Worm (Caenorhabditis elegans) whole organism, L4 larva: Measurements from ENCODE around the gene F58F12.2.

ENCODE experiments used
- daf-16 ChIP-seq, 3 experiments: sonication (generic microtip); optimal IDR thresholded peaks; 2 replicates each; lab custom pipeline; 2016 to 2017; ENCODE audit warnings: missing genetic modification characterization in 3 of 3, missing genetic modification reagents in 3 of 3, mild to moderate bottlenecking in 2 of 3, missing compliant biosample characterization in 2 of 3, missing biosample characterization in 1 of 3, moderate library complexity in 1 of 3
- dpl-1 ChIP-seq: fragments of 150-350 bp; optimal IDR thresholded peaks from 2 replicates; lab custom pipeline; 2014; ENCODE audit warnings: missing biosample characterization, missing genetic modification reagents, missing genetic modification characterization
- egl-43 ChIP-seq: fragments of 200-800 bp; sonication (Bioruptor generic); IDR thresholded peaks from 2 replicates; pipeline ENCODE4 v1.3.6; 2022; ENCODE audit warnings: missing genetic modification reagents, missing genetic modification characterization, missing compliant biosample characterization
- pha-4 ChIP-seq, 2 experiments: fragments of 150-350 bp in 1 of 2; fragments of 200-800 bp in 1 of 2; sonication (Bioruptor generic) in 1 of 2; IDR thresholded peaks in 1 of 2; optimal IDR thresholded peaks in 1 of 2; 2 replicates each; pipeline versions ENCODE4 v1.3.6 to Lab custom; 2014 to 2022; ENCODE audit warnings: missing genetic modification characterization in 2 of 2, missing genetic modification reagents in 2 of 2, missing biosample characterization in 1 of 2, missing compliant biosample characterization in 1 of 2
- sdz-12 ChIP-seq: fragments of 200-800 bp; sonication (Bioruptor generic); optimal IDR thresholded peaks from 2 replicates; lab custom pipeline; 2018; ENCODE audit warnings: mild to moderate bottlenecking, missing genetic modification characterization, missing compliant biosample characterization
- skn-1 ChIP-seq: fragments of 150-350 bp; optimal IDR thresholded peaks from 2 replicates; lab custom pipeline; 2014; ENCODE audit warnings: missing biosample characterization, missing genetic modification characterization
- ztf-11 ChIP-seq: fragments of 150-350 bp; optimal IDR thresholded peaks from 2 replicates; lab custom pipeline; 2014; ENCODE audit warnings: missing biosample characterization, missing genetic modification characterization

- no peak for TF ChIP-seq dpl-1 (GFP tag; lab: Kevin White, UChicago)
- no peak for TF ChIP-seq skn-1 (tag; lab: Kevin White, UChicago)
- TF ChIP-seq sdz-12 (GFP tag; lab: Kevin White, UChicago) = no peak
- TF ChIP-seq ztf-11 (tag; lab: Kevin White, UChicago) = no peak
- no peak for TF ChIP-seq egl-43 (GFP tag; lab: Robert Waterston, UW)
- no peak for TF ChIP-seq pha-4 (GFP tag; IDR thresholded peaks at IDR 0.05; lab: Robert Waterston, UW)
- TF ChIP-seq pha-4 (tag; optimal IDR thresholded peaks at IDR 0.05; lab: Kevin White, UChicago) = no peak
- no peak for TF ChIP-seq daf-16 (GFP tag; optimal IDR thresholded peaks at IDR 0.05; lab: Kevin White, UChicago)
- TF ChIP-seq daf-16 (tag; optimal IDR thresholded peaks at IDR 0.05; lab: Kevin White, UChicago) = no peak
Observed at ce11 chrII:6386467-6386866, 1.4 kb downstream of the F58F12.2 start, which contains the start of gene F58F12.4.
